Worm (Caenorhabditis elegans) whole organism, L4 larva: ENCODE results near the gene npr-17.
A peak's percentile ranks its signal among the peaks of the same experiment; 100 is the strongest.

Source experiments
- D1046.2 ChIP-seq: fragments of 200-800 bp; sonication (Bioruptor generic); IDR thresholded peaks from 2 replicates; pipeline ENCODE4 v1.3.6; 2022; ENCODE audit warnings: missing genetic modification characterization, missing compliant biosample characterization
- F37D6.2 ChIP-seq: sonication (generic microtip); optimal IDR thresholded peaks from 2 replicates; lab custom pipeline; 2016; ENCODE audit warnings: mild to moderate bottlenecking, missing genetic modification characterization, missing compliant biosample characterization
- F44E2.7 ChIP-seq: fragments of 200-800 bp; sonication (Bioruptor generic); IDR thresholded peaks from 2 replicates; pipeline ENCODE4 v2.1.2; 2022; ENCODE audit warnings: missing genetic modification characterization, missing compliant biosample characterization
- F49E8.2 ChIP-seq: sonication (generic microtip); optimal IDR thresholded peaks from 2 replicates; lab custom pipeline; 2016; ENCODE audit warnings: missing compliant biosample characterization, mild to moderate bottlenecking, missing genetic modification characterization, borderline replicate concordance
- Y105C5A.15 ChIP-seq: fragments of 200-800 bp; sonication (Bioruptor generic); IDR thresholded peaks from 2 replicates; pipeline ENCODE4 v1.3.6; 2022; ENCODE audit warnings: missing genetic modification characterization, missing compliant biosample characterization
- Y5F2A.4 ChIP-seq: fragments of 200-800 bp; sonication (Bioruptor generic); optimal IDR thresholded peaks from 2 replicates; lab custom pipeline; 2018; ENCODE audit warnings: mild to moderate bottlenecking, missing genetic modification characterization, missing compliant biosample characterization
- ZK337.2 ChIP-seq: fragments of 200-800 bp; sonication (Bioruptor generic); IDR thresholded peaks from 2 replicates; pipeline ENCODE4 v1.3.6; 2022; ENCODE audit warnings: missing genetic modification reagents, missing genetic modification characterization, missing compliant biosample characterization
- ama-1 ChIP-seq: fragments of 150-350 bp; optimal IDR thresholded peaks from 2 replicates; lab custom pipeline; 2014; ENCODE audit warnings: inconsistent platforms, mixed read lengths
- arid-1 ChIP-seq: fragments of 200-800 bp; sonication (Bioruptor generic); conservative IDR thresholded peaks from 2 replicates; pipeline ENCODE4 v1.3.6; 2022; ENCODE audit warnings: missing genetic modification reagents, missing genetic modification characterization, missing compliant biosample characterization
- ceh-20 ChIP-seq: fragments of 200-800 bp; sonication (Bioruptor generic); IDR thresholded peaks from 2 replicates; pipeline ENCODE4 v1.3.6; 2022; ENCODE audit warnings: missing genetic modification reagents, missing genetic modification characterization, missing compliant biosample characterization
- cey-2 ChIP-seq: sonication (generic microtip); optimal IDR thresholded peaks from 3 replicates; lab custom pipeline; 2017; ENCODE audit warnings: missing genetic modification characterization, mild to moderate bottlenecking, missing compliant biosample characterization, antibody characterized with exemption, borderline replicate concordance; ENCODE audit not compliant: insufficient read depth
- daf-16 ChIP-seq, 3 experiments: sonication (generic microtip); optimal IDR thresholded peaks; 2 replicates each; lab custom pipeline; 2016 to 2017; ENCODE audit warnings: missing genetic modification characterization in 3 of 3, missing genetic modification reagents in 3 of 3, mild to moderate bottlenecking in 2 of 3, missing compliant biosample characterization in 2 of 3, missing biosample characterization in 1 of 3, moderate library complexity in 1 of 3
- daf-19 ChIP-seq: fragments of 200-800 bp; sonication (Bioruptor generic); conservative IDR thresholded peaks from 2 replicates; pipeline ENCODE4 v1.3.6; 2022; ENCODE audit warnings: missing genetic modification characterization, missing compliant biosample characterization
- dmd-6 ChIP-seq: fragments of 200-800 bp; sonication (Bioruptor generic); IDR thresholded peaks from 2 replicates; pipeline ENCODE4 v1.3.6; 2022; ENCODE audit warnings: missing genetic modification reagents, missing genetic modification characterization, missing compliant biosample characterization
- duxl-1 ChIP-seq: sonication (generic microtip); optimal IDR thresholded peaks from 2 replicates; lab custom pipeline; 2016; ENCODE audit warnings: mild to moderate bottlenecking, missing genetic modification characterization, moderate library complexity, missing compliant biosample characterization; ENCODE audit not compliant: poor library complexity
- egl-43 ChIP-seq: fragments of 200-800 bp; sonication (Bioruptor generic); IDR thresholded peaks from 2 replicates; pipeline ENCODE4 v1.3.6; 2022; ENCODE audit warnings: missing genetic modification reagents, missing genetic modification characterization, missing compliant biosample characterization
- fos-1 ChIP-seq: fragments of 150-350 bp; optimal IDR thresholded peaks from 2 replicates; lab custom pipeline; 2014; ENCODE audit warnings: missing biosample characterization, missing genetic modification characterization
- gei-8 ChIP-seq: fragments of 200-800 bp; sonication (Bioruptor generic); optimal IDR thresholded peaks from 2 replicates; lab custom pipeline; 2018; ENCODE audit warnings: mild to moderate bottlenecking, missing genetic modification characterization, missing compliant biosample characterization
- hlh-11 ChIP-seq: fragments of 200-800 bp; sonication (Bioruptor generic); optimal IDR thresholded peaks from 2 replicates; lab custom pipeline; 2018; ENCODE audit warnings: mild to moderate bottlenecking, missing genetic modification characterization, missing compliant biosample characterization
- lim-7 ChIP-seq: fragments of 200-800 bp; sonication (Bioruptor generic); IDR thresholded peaks from 2 replicates; pipeline ENCODE4 v1.3.6; 2022; ENCODE audit warnings: missing genetic modification characterization, missing compliant biosample characterization
- lin-1 ChIP-seq: fragments of 200-800 bp; sonication (Bioruptor generic); IDR thresholded peaks from 2 replicates; pipeline ENCODE4 v1.3.6; 2022; ENCODE audit warnings: missing genetic modification reagents, missing genetic modification characterization, missing compliant biosample characterization
- lin-13 ChIP-seq: fragments of 150-350 bp; optimal IDR thresholded peaks from 2 replicates; lab custom pipeline; 2014; ENCODE audit warnings: missing biosample characterization, missing genetic modification reagents, missing genetic modification characterization
- lin-15B ChIP-seq: fragments of 150-350 bp; sonication (generic microtip); optimal IDR thresholded peaks from 3 replicates; lab custom pipeline; 2014; ENCODE audit warnings: missing biosample characterization, missing genetic modification characterization
- lin-29 ChIP-seq: fragments of 200-800 bp; sonication (Bioruptor generic); IDR thresholded peaks from 2 replicates; pipeline ENCODE4 v1.3.6; 2022; ENCODE audit warnings: missing genetic modification reagents, missing genetic modification characterization, missing compliant biosample characterization
- lin-38 ChIP-seq: fragments of 200-800 bp; sonication (Bioruptor generic); IDR thresholded peaks from 2 replicates; pipeline ENCODE4 v1.3.6; 2022; ENCODE audit warnings: missing genetic modification reagents, missing genetic modification characterization, missing compliant biosample characterization
- lin-39 ChIP-seq: fragments of 150-350 bp; optimal IDR thresholded peaks from 2 replicates; lab custom pipeline; 2014; ENCODE audit warnings: missing biosample characterization, missing genetic modification reagents, missing genetic modification characterization
- lir-3 ChIP-seq: sonication (generic microtip); optimal IDR thresholded peaks from 2 replicates; lab custom pipeline; 2016; ENCODE audit warnings: mild to moderate bottlenecking, missing genetic modification characterization, missing compliant biosample characterization
- lsy-2 ChIP-seq, 2 experiments: fragments of 150-350 bp in 1 of 2; sonication (generic microtip) in 1 of 2; optimal IDR thresholded peaks; 2 replicates each; lab custom pipeline; 2014 to 2017; ENCODE audit warnings: missing biosample characterization in 2 of 2, missing genetic modification characterization in 2 of 2
- madf-5 ChIP-seq, 2 experiments: fragments of 200-800 bp; sonication (Bioruptor generic); IDR thresholded peaks; 2 replicates each; pipeline ENCODE4 v1.3.6; 2022; ENCODE audit warnings: missing compliant biosample characterization in 2 of 2, missing genetic modification characterization in 2 of 2
- madf-9 ChIP-seq: fragments of 200-800 bp; sonication (Bioruptor generic); conservative IDR thresholded peaks from 2 replicates; pipeline ENCODE4 v1.3.6; 2022; ENCODE audit warnings: missing genetic modification reagents, missing genetic modification characterization, missing compliant biosample characterization
- mdl-1 ChIP-seq, 2 experiments: fragments of 150-350 bp in 1 of 2; sonication (generic microtip) in 1 of 2; optimal IDR thresholded peaks; 2 replicates each; lab custom pipeline; 2014 to 2017; ENCODE audit warnings: missing biosample characterization in 2 of 2, missing genetic modification characterization in 2 of 2
- mdt-29 ChIP-seq: fragments of 200-800 bp; sonication (Bioruptor generic); IDR thresholded peaks from 2 replicates; pipeline ENCODE4 v1.3.6; 2022; ENCODE audit warnings: missing genetic modification reagents, missing genetic modification characterization, missing compliant biosample characterization
- mep-1 ChIP-seq: fragments of 150-350 bp; sonication (generic microtip); optimal IDR thresholded peaks from 3 replicates; lab custom pipeline; 2014; ENCODE audit warnings: missing biosample characterization, missing genetic modification characterization
- mxl-2 ChIP-seq: fragments of 200-800 bp; sonication (Bioruptor generic); conservative IDR thresholded peaks from 2 replicates; pipeline ENCODE4 v1.3.6; 2022; ENCODE audit warnings: missing genetic modification reagents, missing genetic modification characterization, missing compliant biosample characterization
- nhr-102 ChIP-seq: sonication (generic microtip); optimal IDR thresholded peaks from 2 replicates; lab custom pipeline; 2016; ENCODE audit warnings: mild to moderate bottlenecking, missing genetic modification characterization, moderate library complexity, missing compliant biosample characterization
- nhr-111 ChIP-seq: fragments of 200-800 bp; sonication (Bioruptor generic); optimal IDR thresholded peaks from 2 replicates; lab custom pipeline; 2018; ENCODE audit warnings: mild to moderate bottlenecking, missing genetic modification characterization, missing compliant biosample characterization
- nhr-42 ChIP-seq: fragments of 200-800 bp; sonication (Bioruptor generic); IDR thresholded peaks from 2 replicates; pipeline ENCODE4 v1.3.6; 2022; ENCODE audit warnings: missing genetic modification characterization, missing compliant biosample characterization
- php-3 ChIP-seq: fragments of 200-800 bp; sonication (Bioruptor generic); IDR thresholded peaks from 2 replicates; pipeline ENCODE4 v1.3.6; 2022; ENCODE audit warnings: missing genetic modification reagents, missing genetic modification characterization, missing compliant biosample characterization
- saeg-2 ChIP-seq: fragments of 200-800 bp; sonication (Bioruptor generic); IDR thresholded peaks from 2 replicates; pipeline ENCODE4 v1.3.6; 2022; ENCODE audit warnings: missing genetic modification reagents, missing genetic modification characterization, missing compliant biosample characterization
- skn-1 ChIP-seq: fragments of 150-350 bp; optimal IDR thresholded peaks from 2 replicates; lab custom pipeline; 2014; ENCODE audit warnings: missing biosample characterization, missing genetic modification characterization
- snpc-1.2 ChIP-seq: fragments of 200-800 bp; sonication (Bioruptor generic); IDR thresholded peaks from 2 replicates; pipeline ENCODE4 v1.3.6; 2022; ENCODE audit warnings: missing genetic modification reagents, missing genetic modification characterization, missing compliant biosample characterization
- snpc-4 ChIP-seq: fragments of 150-350 bp; optimal IDR thresholded peaks from 2 replicates; lab custom pipeline; 2014; ENCODE audit warnings: missing biosample characterization, missing genetic modification characterization
- tag-97 ChIP-seq: fragments of 200-800 bp; sonication (Bioruptor generic); IDR thresholded peaks from 2 replicates; pipeline ENCODE4 v1.3.6; 2022; ENCODE audit warnings: missing genetic modification characterization, missing compliant biosample characterization
- tra-1 ChIP-seq: fragments of 200-800 bp; sonication (Bioruptor generic); IDR thresholded peaks from 2 replicates; pipeline ENCODE4 v1.3.6; 2022; ENCODE audit warnings: missing genetic modification reagents, missing genetic modification characterization, missing compliant biosample characterization
- unc-130 ChIP-seq: sonication (generic microtip); optimal IDR thresholded peaks from 2 replicates; lab custom pipeline; 2016; ENCODE audit warnings: missing genetic modification reagents, missing genetic modification characterization, missing compliant biosample characterization
- vab-7 ChIP-seq: fragments of 200-800 bp; sonication (Bioruptor generic); IDR thresholded peaks from 2 replicates; pipeline ENCODE4 v1.3.6; 2022; ENCODE audit warnings: missing genetic modification reagents, missing genetic modification characterization, missing compliant biosample characterization
- zfp-3 ChIP-seq: fragments of 200-800 bp; sonication (Bioruptor generic); conservative IDR thresholded peaks from 2 replicates; pipeline ENCODE4 v1.3.6; 2022; ENCODE audit warnings: missing genetic modification reagents, missing genetic modification characterization, missing compliant biosample characterization
- zip-11 ChIP-seq: fragments of 200-800 bp; sonication (Bioruptor generic); IDR thresholded peaks from 2 replicates; pipeline ENCODE4 v1.3.6; 2022; ENCODE audit warnings: missing genetic modification characterization, missing compliant biosample characterization

Gene npr-17

DNA sequence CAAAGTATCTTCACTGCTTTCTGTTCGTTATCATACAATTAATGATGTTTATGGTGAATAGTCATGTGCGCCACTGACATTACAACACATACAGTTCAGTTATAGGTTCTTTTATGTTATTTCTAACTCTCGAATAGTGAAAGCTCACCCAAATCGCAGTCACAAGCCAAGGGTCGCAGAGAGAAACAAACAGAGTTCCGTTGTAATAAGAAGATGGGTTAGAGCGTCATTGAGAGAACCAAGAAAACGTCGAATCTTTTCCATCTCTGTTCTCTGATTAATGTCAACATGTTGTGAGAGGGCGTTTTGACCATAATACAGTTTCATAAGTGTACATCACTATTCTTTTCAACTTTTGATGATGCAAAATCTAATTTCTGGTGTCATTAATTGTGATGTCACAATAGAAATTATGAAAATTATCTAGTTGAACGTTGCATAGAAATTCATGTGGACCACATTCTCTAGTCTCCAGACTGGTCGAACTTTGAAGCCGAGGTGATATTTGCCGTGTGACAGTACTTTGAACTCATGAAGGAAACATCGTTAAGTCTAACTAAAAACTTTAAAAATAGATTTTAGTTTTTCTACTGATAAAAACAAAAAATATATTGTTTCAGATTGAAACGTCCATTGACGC, 22.2 kb downstream of the npr-17 start (continued):
- TF ChIP-seq F49E8.2 (tag; lab: Kevin White, UChicago), result no peak
- TF ChIP-seq nhr-42 (GFP tag; lab: Robert Waterston, UW), result no peak
- TF ChIP-seq php-3 (GFP tag; lab: Robert Waterston, UW), result peak; percentile 82
- TF ChIP-seq lim-7, result no peak
- 0 out of 4 replicates have a peak, but pooled peaks of 1 of the 2 experiments have one; percentile 38 for TF ChIP-seq madf-5 (GFP tag; IDR thresholded peaks at IDR 0.05; lab: Robert Waterston, UW)
- TF ChIP-seq tra-1 (GFP tag; lab: Robert Waterston, UW), result no peak
- TF ChIP-seq lin-29 (GFP tag; lab: Robert Waterston, UW), result no peak
- TF ChIP-seq mep-1 (tag; lab: Kevin White, UChicago), result peak; percentile 65
- peak in 1 of 2 experiments; percentile 28 for TF ChIP-seq lsy-2 (tag; optimal IDR thresholded peaks at IDR 0.05; lab: Kevin White, UChicago)
- TF ChIP-seq cey-2 (tag; lab: Kevin White, UChicago), result no peak
- no peak for TF ChIP-seq ZK337.2
- TF ChIP-seq mdt-29 (GFP tag; lab: Robert Waterston, UW), result no peak
- TF ChIP-seq lin-13, result peak; percentile 12
- TF ChIP-seq vab-7, result no peak
- TF ChIP-seq arid-1 (GFP tag; lab: Robert Waterston, UW), result 0 out of 2 replicates have a peak, but pooled peaks have one; percentile 10
- TF ChIP-seq unc-130, result no peak
- no peak for TF ChIP-seq tag-97 (GFP tag; lab: Robert Waterston, UW)
- no peak for TF ChIP-seq lin-15B
- TF ChIP-seq snpc-4 (tag; lab: Kevin White, UChicago), result no peak
- no peak for TF ChIP-seq zfp-3 (GFP tag; lab: Robert Waterston, UW)
- TF ChIP-seq ceh-20 (GFP tag; lab: Robert Waterston, UW), result no peak
- 0 out of 2 replicates have a peak, but pooled peaks have one; percentile 11 for TF ChIP-seq lin-38
- peak; percentile 42 for TF ChIP-seq hlh-11 (tag; lab: Kevin White, UChicago)
- no peak for TF ChIP-seq skn-1 (tag; lab: Kevin White, UChicago)
- TF ChIP-seq daf-16 (GFP tag; optimal IDR thresholded peaks at IDR 0.05; lab: Kevin White, UChicago), result no peak
- TF ChIP-seq daf-16 (tag; optimal IDR thresholded peaks at IDR 0.05; lab: Kevin White, UChicago), result peak; percentile 53
- TF ChIP-seq lir-3 (tag; lab: Kevin White, UChicago), result no peak
- TF ChIP-seq mdl-1 (tag; optimal IDR thresholded peaks at IDR 0.05; lab: Kevin White, UChicago), result peak in 1 of 2 experiments; percentile 26
- TF ChIP-seq Y5F2A.4 (GFP tag; lab: Kevin White, UChicago), result no peak
- TF ChIP-seq lin-39, result no peak
- no peak for TF ChIP-seq D1046.2 (GFP tag; lab: Robert Waterston, UW)

DNA sequence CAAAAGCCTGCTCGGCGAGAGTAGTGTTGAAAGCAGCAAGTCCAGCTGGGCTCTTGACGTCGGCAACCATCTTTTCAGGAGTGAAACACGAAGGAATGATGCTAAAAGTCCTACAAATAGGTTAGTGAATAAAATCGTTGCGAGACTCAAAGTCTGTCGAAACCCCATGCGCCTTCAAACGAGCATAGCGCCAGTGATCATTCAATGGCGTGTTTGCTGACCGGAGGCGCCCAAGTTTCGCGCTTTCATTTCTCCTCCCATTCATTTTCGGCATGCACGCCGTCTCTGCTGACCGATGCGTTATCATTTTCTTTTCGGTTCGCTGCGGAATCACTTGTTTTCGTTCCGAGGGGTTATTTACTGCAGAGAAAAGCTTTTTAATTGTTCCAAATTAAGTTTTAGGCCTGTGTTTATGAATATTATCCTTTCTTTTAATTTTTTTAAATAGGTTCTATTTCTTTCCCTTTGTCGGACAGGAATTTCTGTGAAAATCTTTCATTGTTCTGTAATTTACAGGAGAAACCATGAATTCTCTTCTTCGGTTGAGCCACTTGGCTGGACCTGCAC, 23.0 kb downstream of the npr-17 start, which contains the start of the genes eef-1B.1 and aco-2:
TSS of gene eef-1B.1 (minus strand) at position 186 of the 567 bp plus-strand sequence.
TSS of gene aco-2 (plus strand) at position 517 of the 567 bp plus-strand sequence.
- TF ChIP-seq nhr-111 (GFP tag; lab: Kevin White, UChicago) (no peak), F44E2.7 (GFP tag; lab: Robert Waterston, UW) (no peak), nhr-102 (tag; lab: Kevin White, UChicago) (peak; percentile 88), nhr-42 (GFP tag; lab: Robert Waterston, UW) (peak; percentile 90), ZK337.2 (no peak), fos-1 (tag; lab: Kevin White, UChicago) (no peak), madf-9 (GFP tag; lab: Robert Waterston, UW) (peak; percentile 78; the same call in 1 of the 2 replicates), dmd-6 (peak; percentile 86), F37D6.2 (peak; percentile 81), daf-19 (GFP tag; lab: Robert Waterston, UW) (no peak), F49E8.2 (tag; lab: Kevin White, UChicago) (peak; percentile 24), duxl-1 (tag; lab: Kevin White, UChicago) (peak; percentile 90), snpc-1.2 (no peak), Y105C5A.15 (GFP tag; lab: Robert Waterston, UW) (no peak), ama-1 (peak; percentile 81), saeg-2 (GFP tag; lab: Robert Waterston, UW) (0 out of 2 replicates have a peak, but pooled peaks have one; percentile 49), zip-11 (no peak), mxl-2 (GFP tag; lab: Robert Waterston, UW) (peak; percentile 71), gei-8 (GFP tag; lab: Kevin White, UChicago) (no peak), lin-1 (peak; percentile 33; the same call in 1 of the 2 replicates), tag-97 (GFP tag; lab: Robert Waterston, UW) (no peak), egl-43 (GFP tag; lab: Robert Waterston, UW) (0 out of 2 replicates have a peak, but pooled peaks have one; percentile 18)
